Fruit fly (Drosophila melanogaster) whole organism, embryonic: ENCODE results near the gene CG13032.

Experiments used
- Asciz ChIP-seq: fragments of 200-800 bp; sonication (Bioruptor generic); optimal IDR thresholded peaks from 2 replicates; lab custom pipeline; 2017; ENCODE audit warnings: missing biosample characterization, mild to moderate bottlenecking, missing genetic modification characterization, missing genetic modification reagents
- Bgb ChIP-seq: fragments of 200-800 bp; sonication (Bioruptor generic); IDR thresholded peaks from 2 replicates; pipeline ENCODE4 v1.3.6; 2022; ENCODE audit warnings: missing biosample characterization, missing genetic modification characterization; ENCODE audit not compliant: partially characterized antibody
- CG11085 ChIP-seq: fragments of 200-800 bp; sonication (Bioruptor generic); IDR thresholded peaks from 2 replicates; pipeline ENCODE4 v1.3.6; 2022; ENCODE audit warnings: missing biosample characterization, missing genetic modification characterization
- CG11247 ChIP-seq: fragments of 200-800 bp; sonication (Bioruptor generic); IDR thresholded peaks from 2 replicates; pipeline ENCODE4 v1.3.6; 2022; ENCODE audit warnings: missing biosample characterization, missing genetic modification characterization
- CG12104 ChIP-seq: fragments of 200-800 bp; sonication (Bioruptor generic); optimal IDR thresholded peaks from 3 replicates; lab custom pipeline; 2016; ENCODE audit warnings: missing biosample characterization, missing genetic modification characterization
- CG1233 ChIP-seq: fragments of 200-800 bp; sonication (Bioruptor generic); optimal IDR thresholded peaks from 4 replicates; lab custom pipeline; 2018; ENCODE audit warnings: missing biosample characterization, mild to moderate bottlenecking, missing genetic modification characterization
- CG15696 ChIP-seq: fragments of 200-800 bp; sonication (Bioruptor generic); optimal IDR thresholded peaks from 2 replicates; lab custom pipeline; 2019; ENCODE audit warnings: missing biosample characterization, mild to moderate bottlenecking, missing genetic modification characterization, moderate library complexity
- CG16863 ChIP-seq: fragments of 200-800 bp; sonication (Bioruptor generic); optimal IDR thresholded peaks from 3 replicates; lab custom pipeline; 2016; ENCODE audit warnings: missing biosample characterization, missing genetic modification characterization
- CG17612 ChIP-seq: fragments of 200-800 bp; sonication (Bioruptor generic); IDR thresholded peaks from 2 replicates; pipeline ENCODE4 v1.3.6; 2022; ENCODE audit warnings: missing biosample characterization, missing genetic modification characterization
- CG18619 ChIP-seq: fragments of 200-800 bp; sonication (Bioruptor generic); optimal IDR thresholded peaks from 3 replicates; lab custom pipeline; 2017; ENCODE audit warnings: missing biosample characterization, mild to moderate bottlenecking, missing genetic modification characterization
- CG4328 ChIP-seq: fragments of 200-800 bp; sonication (Bioruptor generic); optimal IDR thresholded peaks from 3 replicates; lab custom pipeline; 2017; ENCODE audit warnings: missing biosample characterization, missing genetic modification reagents, missing genetic modification characterization
- CG43689 ChIP-seq: fragments of 200-800 bp; sonication (Bioruptor generic); IDR thresholded peaks from 2 replicates; pipeline ENCODE4 v1.3.6; 2022; ENCODE audit warnings: missing biosample characterization, missing genetic modification characterization
- CG5245 ChIP-seq: fragments of 200-800 bp; sonication (Bioruptor generic); optimal IDR thresholded peaks from 3 replicates; lab custom pipeline; 2016; ENCODE audit warnings: missing biosample characterization, missing genetic modification characterization
- CG6689 ChIP-seq: fragments of 200-800 bp; sonication (Bioruptor generic); IDR thresholded peaks from 2 replicates; pipeline ENCODE4 v1.3.6; 2022; ENCODE audit warnings: missing biosample characterization, missing genetic modification characterization
- CG6765 ChIP-seq: fragments of 200-800 bp; sonication (Bioruptor generic); optimal IDR thresholded peaks from 3 replicates; lab custom pipeline; 2017; ENCODE audit warnings: missing biosample characterization, mild to moderate bottlenecking, missing genetic modification characterization
- CG7556 ChIP-seq: fragments of 200-800 bp; sonication (Bioruptor generic); optimal IDR thresholded peaks from 2 replicates; lab custom pipeline; 2017; ENCODE audit warnings: missing biosample characterization, mild to moderate bottlenecking, missing genetic modification characterization
- CG7928 ChIP-seq: fragments of 200-800 bp; sonication (Bioruptor generic); optimal IDR thresholded peaks from 2 replicates; lab custom pipeline; 2017; ENCODE audit warnings: missing biosample characterization, mild to moderate bottlenecking, missing genetic modification characterization
- CG8281 ChIP-seq: fragments of 200-800 bp; sonication (Bioruptor generic); optimal IDR thresholded peaks from 2 replicates; lab custom pipeline; 2018; ENCODE audit warnings: missing biosample characterization, mild to moderate bottlenecking, missing genetic modification characterization, moderate library complexity
- CG8359 ChIP-seq: fragments of 200-800 bp; sonication (Bioruptor generic); optimal IDR thresholded peaks from 2 replicates; lab custom pipeline; 2017; ENCODE audit warnings: missing biosample characterization, mild to moderate bottlenecking, missing genetic modification characterization, borderline replicate concordance
- CG8388 ChIP-seq: fragments of 200-800 bp; sonication (Bioruptor generic); optimal IDR thresholded peaks from 2 replicates; lab custom pipeline; 2019; ENCODE audit warnings: missing biosample characterization, mild to moderate bottlenecking, missing genetic modification characterization, moderate library complexity
- Fer1 ChIP-seq: fragments of 200-800 bp; sonication (Bioruptor generic); optimal IDR thresholded peaks from 2 replicates; lab custom pipeline; 2017; ENCODE audit warnings: missing biosample characterization, mild to moderate bottlenecking, missing genetic modification characterization
- GATAe ChIP-seq: fragments of 200-800 bp; sonication (Bioruptor generic); conservative IDR thresholded peaks from 2 replicates; pipeline ENCODE4 v1.3.6; 2022; ENCODE audit warnings: missing biosample characterization, missing genetic modification characterization
- Lhr ChIP-seq: fragments of 200-800 bp; sonication (Bioruptor generic); optimal IDR thresholded peaks from 3 replicates; lab custom pipeline; 2017; ENCODE audit warnings: mild to moderate bottlenecking, missing biosample characterization, missing genetic modification reagents, missing genetic modification characterization
- Med ChIP-seq: fragments of 200-800 bp; sonication (Bioruptor generic); peaks from one replicate; lab custom pipeline; 2016; ENCODE audit warnings: missing biosample characterization, missing genetic modification characterization, mild to moderate bottlenecking, inconsistent platforms, moderate library complexity
- Mrtf ChIP-seq: fragments of 200-800 bp; sonication (Bioruptor generic); IDR thresholded peaks from 3 replicates; pipeline ENCODE4 v1.3.6; 2022; ENCODE audit warnings: missing biosample characterization, missing genetic modification characterization
- Poxn ChIP-seq: fragments of 200-800 bp; sonication (Bioruptor generic); IDR thresholded peaks from 2 replicates; pipeline ENCODE4 v1.3.6; 2022; ENCODE audit warnings: missing biosample characterization, missing genetic modification characterization
- Sry-δ ChIP-seq: fragments of 200-800 bp; sonication (Bioruptor generic); optimal IDR thresholded peaks from 2 replicates; lab custom pipeline; 2016; ENCODE audit warnings: missing biosample characterization, missing genetic modification characterization
- Ssrp ChIP-seq: fragments of 200-800 bp; sonication (Bioruptor generic); optimal IDR thresholded peaks from 2 replicates; lab custom pipeline; 2018; ENCODE audit warnings: missing biosample characterization, mild to moderate bottlenecking, missing genetic modification characterization, moderate library complexity
- Trl ChIP-seq, 3 experiments: fragments of >200 bp in 2 of 3; fragments of 200-800 bp in 1 of 3; sonication (Bioruptor generic) in 1 of 3; optimal IDR thresholded peaks; 2 replicates in 1 of 3; 3 replicates in 2 of 3; lab custom pipeline; 2016 to 2017; ENCODE audit warnings: missing biosample characterization in 1 of 3, missing genetic modification characterization in 1 of 3
- Usf ChIP-seq: fragments of 200-800 bp; sonication (Bioruptor generic); optimal IDR thresholded peaks from 2 replicates; lab custom pipeline; 2017; ENCODE audit warnings: missing genotype, missing biosample characterization, missing genetic modification characterization
- ase ChIP-seq: fragments of 200-800 bp; sonication (Bioruptor generic); IDR thresholded peaks from 3 replicates; pipeline ENCODE4 v1.3.6; 2022; ENCODE audit warnings: missing biosample characterization, missing genetic modification characterization
- ato ChIP-seq: fragments of 200-800 bp; sonication (Bioruptor generic); IDR thresholded peaks from 2 replicates; pipeline ENCODE4 v1.3.6; 2022; ENCODE audit warnings: missing biosample characterization, missing genetic modification characterization; ENCODE audit not compliant: partially characterized antibody
- br ChIP-seq: fragments of >200 bp; optimal IDR thresholded peaks from 2 replicates; lab custom pipeline; 2017
- crol ChIP-seq: fragments of 200-800 bp; sonication (Bioruptor generic); IDR thresholded peaks from 2 replicates; pipeline ENCODE4 v1.3.6; 2022; ENCODE audit warnings: missing biosample characterization, missing genetic modification characterization
- da ChIP-seq: fragments of 200-800 bp; sonication (Bioruptor generic); optimal IDR thresholded peaks from 2 replicates; lab custom pipeline; 2016; ENCODE audit warnings: missing biosample characterization, missing genetic modification characterization
- danr ChIP-seq: fragments of 200-800 bp; sonication (Bioruptor generic); IDR thresholded peaks from 2 replicates; pipeline ENCODE4 v1.3.6; 2022; ENCODE audit warnings: missing biosample characterization, missing genetic modification characterization
- dmrt99B ChIP-seq: fragments of 200-800 bp; sonication (Bioruptor generic); optimal IDR thresholded peaks from 2 replicates; lab custom pipeline; 2018; ENCODE audit warnings: missing biosample characterization, mild to moderate bottlenecking, missing genetic modification characterization, moderate library complexity
- dpn ChIP-seq, 2 experiments: fragments of 200-800 bp; sonication (Bioruptor generic); optimal IDR thresholded peaks; 3 replicates each; lab custom pipeline; 2016; ENCODE audit warnings: missing biosample characterization in 2 of 2, missing genetic modification characterization in 2 of 2
- lmd ChIP-seq: fragments of 200-800 bp; sonication (Bioruptor generic); IDR thresholded peaks from 2 replicates; pipeline ENCODE4 v1.3.6; 2022; ENCODE audit warnings: missing biosample characterization, missing genetic modification characterization
- p53 ChIP-seq: fragments of 200-800 bp; sonication (Bioruptor generic); optimal IDR thresholded peaks from 2 replicates; lab custom pipeline; 2016; ENCODE audit warnings: missing biosample characterization, missing genetic modification characterization
- peb ChIP-seq: fragments of 200-800 bp; sonication (Bioruptor generic); IDR thresholded peaks from 2 replicates; pipeline ENCODE4 v1.3.6; 2022; ENCODE audit warnings: missing biosample characterization, missing genetic modification characterization
- pnt ChIP-seq: fragments of 200-800 bp; sonication (Bioruptor generic); optimal IDR thresholded peaks from 3 replicates; lab custom pipeline; 2016; ENCODE audit warnings: missing biosample characterization, missing genetic modification characterization
- repo ChIP-seq: fragments of 200-800 bp; sonication (Bioruptor generic); optimal IDR thresholded peaks from 2 replicates; lab custom pipeline; 2016; ENCODE audit warnings: missing biosample characterization, missing genetic modification characterization
- sd ChIP-seq: fragments of 200-800 bp; sonication (Bioruptor generic); optimal IDR thresholded peaks from 3 replicates; lab custom pipeline; 2018; ENCODE audit warnings: missing biosample characterization, mild to moderate bottlenecking, missing genetic modification characterization, moderate library complexity
- tap ChIP-seq: fragments of 200-800 bp; optimal IDR thresholded peaks from 3 replicates; lab custom pipeline; 2019; ENCODE audit warnings: missing biosample characterization, mild to moderate bottlenecking, missing genetic modification characterization, moderate library complexity
- toy ChIP-seq: fragments of 200-800 bp; sonication (Bioruptor generic); IDR thresholded peaks from 2 replicates; pipeline ENCODE4 v1.3.6; 2022; ENCODE audit warnings: missing biosample characterization, missing genetic modification characterization
- trem ChIP-seq: fragments of 200-800 bp; optimal IDR thresholded peaks from 3 replicates; lab custom pipeline; 2019; ENCODE audit warnings: missing biosample characterization, mild to moderate bottlenecking, missing genetic modification characterization, moderate library complexity
- trh ChIP-seq: fragments of 200-800 bp; sonication (Bioruptor generic); optimal IDR thresholded peaks from 2 replicates; lab custom pipeline; 2016; ENCODE audit warnings: missing biosample characterization, missing genetic modification characterization
- twi ChIP-seq: fragments of 200-800 bp; optimal IDR thresholded peaks from 2 replicates; lab custom pipeline; 2019; ENCODE audit warnings: missing biosample characterization, mild to moderate bottlenecking, missing genetic modification characterization, moderate library complexity
- zen ChIP-seq: fragments of 200-800 bp; sonication (Bioruptor generic); optimal IDR thresholded peaks from 3 replicates; lab custom pipeline; 2018; ENCODE audit warnings: missing biosample characterization, mild to moderate bottlenecking, missing genetic modification characterization, moderate library complexity

The CG13032 gene

dm6 chr3L:16647578-16648113 lies 26.1 kb upstream of the CG13032 start, which contains the start of gene Abl (continued):
- TF ChIP-seq lmd (GFP tag; lab: Robert Waterston, UW) (peak; percentile 52; the same call in 1 of the 2 replicates), Trl (optimal IDR thresholded peaks at IDR 0.05; lab: Kevin White, UChicago) (no peak), Trl (GFP tag; optimal IDR thresholded peaks at IDR 0.05; lab: Kevin White, UChicago) (peak; percentile 87), CG8388 (GFP tag; lab: Kevin White, UChicago) (no peak), Poxn (GFP tag; lab: Robert Waterston, UW) (no peak), CG11247 (GFP tag; lab: Robert Waterston, UW) (peak; percentile 63), CG5245 (GFP tag; lab: Kevin White, UChicago) (peak; percentile 5), toy (GFP tag; lab: Robert Waterston, UW) (no peak), CG4328 (GFP tag; lab: Kevin White, UChicago) (peak; percentile 0), tap (peak; percentile 41), CG17612 (GFP tag; lab: Robert Waterston, UW) (no peak), CG8359 (peak; percentile 15), Med (GFP tag; lab: Kevin White, UChicago) (peak; percentile 98), ase (GFP tag; lab: Robert Waterston, UW) (no peak), Bgb (GFP tag; lab: Robert Waterston, UW) (peak; percentile 91), CG7928 (GFP tag; lab: Kevin White, UChicago) (peak; percentile 63), da (GFP tag; lab: Kevin White, UChicago) (peak; percentile 49), Fer1 (GFP tag; lab: Kevin White, UChicago) (peak; percentile 66), p53 (peak; percentile 75), Mrtf (GFP tag; lab: Robert Waterston, UW) (0 out of 3 replicates have a peak, but pooled peaks have one; percentile 14), Asciz (GFP tag; lab: Kevin White, UChicago) (peak; percentile 3), CG15696 (tag; lab: Kevin White, UChicago) (no peak), br (lab: Kevin White, UChicago) (no peak), CG6689 (GFP tag; lab: Robert Waterston, UW) (no peak), CG12104 (GFP tag; lab: Kevin White, UChicago) (peak; percentile 11), trem (tag; lab: Kevin White, UChicago) (peak; percentile 100), danr (no peak), pnt (GFP tag; lab: Kevin White, UChicago) (peak; percentile 35), Sry-δ (peak; percentile 88), Usf (GFP tag; lab: Kevin White, UChicago) (peak; percentile 46), dmrt99B (tag; lab: Kevin White, UChicago) (no peak), crol (GFP tag; lab: Robert Waterston, UW) (peak; percentile 61; the same call in 1 of the 2 replicates), CG18619 (no peak), trh (GFP tag; lab: Kevin White, UChicago) (no peak), Lhr (GFP tag; lab: Kevin White, UChicago) (peak; percentile 98), CG1233 (GFP tag; lab: Kevin White, UChicago) (peak; percentile 7), CG7556 (peak; percentile 48), CG11085 (GFP tag; lab: Robert Waterston, UW) (0 out of 2 replicates have a peak, but pooled peaks have one; percentile 33), repo (peak; percentile 89), CG8281 (no peak), sd (peak; percentile 91), CG6765 (peak; percentile 33), peb (GFP tag; lab: Robert Waterston, UW) (no peak), GATAe (GFP tag; lab: Robert Waterston, UW) (no peak), Ssrp (tag; lab: Kevin White, UChicago) (no peak), CG43689 (GFP tag; lab: Robert Waterston, UW) (no peak), twi (tag; lab: Kevin White, UChicago) (no peak), zen (peak; percentile 75), ato (peak; percentile 61), dpn (GFP tag; optimal IDR thresholded peaks at IDR 0.05; lab: Kevin White, UChicago) (peak; percentile 81 to 84), CG16863 (GFP tag; lab: Kevin White, UChicago) (peak; percentile 64)
